Worm (Caenorhabditis elegans): ENCODE data around the gene Y26E6A.2.

Y26E6A.2 gene

ce11 chrX:13920374-13920986 is 6.3 kb upstream of the Y26E6A.2 start:
- peak; percentile 54 for TF ChIP-seq chd-7 (tag; optimal IDR thresholded peaks at IDR 0.05)
- peak; percentile 85 for TF ChIP-seq lin-40 (tag; optimal IDR thresholded peaks at IDR 0.05)
- TF ChIP-seq somi-1 (GFP tag; optimal IDR thresholded peaks at IDR 0.05): peak; percentile 75
- TF ChIP-seq rcor-1 (GFP tag; IDR thresholded peaks at IDR 0.05): 0 out of 2 replicates have a peak, but pooled peaks have one; percentile 35
- TF ChIP-seq snpc-1.3 (tag; optimal IDR thresholded peaks at IDR 0.05; ENCODE audit: insufficient read depth): no peak
- TF ChIP-seq ceh-27 (GFP tag; optimal IDR thresholded peaks at IDR 0.05): peak; percentile 66
- TF ChIP-seq C06A6.2 (GFP tag; conservative IDR thresholded peaks at IDR 0.05): no peak
- peak; percentile 32; the same call in 1 of the 2 replicates for TF ChIP-seq mcd-1 (GFP tag; IDR thresholded peaks at IDR 0.05)
- peak; percentile 63 for TF ChIP-seq nhr-80 (tag; optimal IDR thresholded peaks at IDR 0.05)
- peak; percentile 2 for TF ChIP-seq madf-10 (tag; optimal IDR thresholded peaks at IDR 0.05)
- no peak for TF ChIP-seq ets-4 (GFP tag; optimal IDR thresholded peaks at IDR 0.05)
- peak; percentile 43; the same call in 1 of the 2 replicates for TF ChIP-seq dox-1 (GFP tag; IDR thresholded peaks at IDR 0.05)
- no peak for TF ChIP-seq F10E7.11 (tag; optimal IDR thresholded peaks at IDR 0.05)
- no peak for TF ChIP-seq sea-2 (GFP tag; IDR thresholded peaks at IDR 0.05)
- peak; percentile 46 for TF ChIP-seq ztf-26 (tag; optimal IDR thresholded peaks at IDR 0.05)
- TF ChIP-seq zfh-2 (GFP tag; conservative IDR thresholded peaks at IDR 0.05): peak; percentile 60; the same call in 1 of the 2 replicates
- TF ChIP-seq hlh-12 (tag; optimal IDR thresholded peaks at IDR 0.05): no peak

- TF ChIP-seq B0019.2 (GFP tag; conservative IDR thresholded peaks at IDR 0.05): 0 out of 2 replicates have a peak, but pooled peaks have one; percentile 2
- peak; percentile 47 for TF ChIP-seq lin-54 (GFP tag; optimal IDR thresholded peaks at IDR 0.05)
- peak; percentile 25 for TF ChIP-seq attf-5 (GFP tag; optimal IDR thresholded peaks at IDR 0.05)
- peak; percentile 88 for TF ChIP-seq ztf-18 (tag; optimal IDR thresholded peaks at IDR 0.05)
- no peak for TF ChIP-seq mel-28 (tag; optimal IDR thresholded peaks at IDR 0.05; ENCODE audit: borderline replicate concordance)
- no peak for TF ChIP-seq B0261.1 (tag; optimal IDR thresholded peaks at IDR 0.05)
- TF ChIP-seq F22D6.2 (tag; optimal IDR thresholded peaks at IDR 0.05): no peak
- TF ChIP-seq F23B12.7 (tag; optimal IDR thresholded peaks at IDR 0.05; ENCODE audit: insufficient read depth): no peak
- TF ChIP-seq lin-35 (GFP tag; optimal IDR thresholded peaks at IDR 0.05): peak in 1 of 3 experiments; percentile 5
- no peak for TF ChIP-seq ztf-3 (GFP tag; optimal IDR thresholded peaks at IDR 0.05)
- TF ChIP-seq efl-1 (GFP tag; optimal IDR thresholded peaks at IDR 0.05): peak; percentile 52
- peak; percentile 22 for TF ChIP-seq dpl-1 (GFP tag; optimal IDR thresholded peaks at IDR 0.05)
- TF ChIP-seq Y53G8AR.9 (GFP tag; conservative IDR thresholded peaks at IDR 0.05): no peak
- TF ChIP-seq xnd-1 (tag; optimal IDR thresholded peaks at IDR 0.05): no peak
- TF ChIP-seq pbrm-1 (GFP tag; IDR thresholded peaks at IDR 0.05): 0 out of 2 replicates have a peak, but pooled peaks have one; percentile 20
These were observed 4.0 kb upstream of the Y26E6A.2 start for ce11 chrX:13918143-13918542.

ce11 chrX:13917121-13917755 is 3.0 kb upstream of the Y26E6A.2 start, which contains the start of gene ekl-5:
Gene ekl-5, minus strand, starts transcription at chrX:13917171.
- TF ChIP-seq lsy-27 (tag; optimal IDR thresholded peaks at IDR 0.05; ENCODE audit: borderline replicate concordance, insufficient read depth) (no peak), sea-2 (GFP tag; IDR thresholded peaks at IDR 0.05) (no peak), ztf-25 (GFP tag; IDR thresholded peaks at IDR 0.05) (no peak), sptf-2 (GFP tag; optimal IDR thresholded peaks at IDR 0.05) (no peak), nfya-1 (tag; optimal IDR thresholded peaks at IDR 0.05; ENCODE audit: borderline replicate concordance, insufficient read depth) (no peak), pbrm-1 (GFP tag; IDR thresholded peaks at IDR 0.05) (no peak), lin-40 (tag; optimal IDR thresholded peaks at IDR 0.05) (peak; percentile 74), B0019.2 (GFP tag; conservative IDR thresholded peaks at IDR 0.05) (no peak), F22D6.2 (tag; optimal IDR thresholded peaks at IDR 0.05) (no peak), nhr-80 (tag; optimal IDR thresholded peaks at IDR 0.05) (peak; percentile 57), zfh-2 (GFP tag; conservative IDR thresholded peaks at IDR 0.05) (peak; percentile 52; the same call in 1 of the 2 replicates), Y56A3A.18 (GFP tag; IDR thresholded peaks at IDR 0.05) (no peak), ceh-58 (GFP tag; IDR thresholded peaks at IDR 0.05) (no peak), F55B11.4 (tag; optimal IDR thresholded peaks at IDR 0.05; ENCODE audit: borderline replicate concordance, insufficient read depth) (no peak), ets-4 (GFP tag; optimal IDR thresholded peaks at IDR 0.05) (no peak), nhr-90 (tag; optimal IDR thresholded peaks at IDR 0.05) (no peak), ceh-27 (GFP tag; optimal IDR thresholded peaks at IDR 0.05) (peak; percentile 35), dpl-1 (GFP tag; optimal IDR thresholded peaks at IDR 0.05) (no peak), madf-6 (GFP tag; IDR thresholded peaks at IDR 0.05) (no peak), let-607 (tag; optimal IDR thresholded peaks at IDR 0.05) (no peak)

Data from whole organism, young adult.